Fruit fly (Drosophila melanogaster): ENCODE data around the gene RnrL.

Gene RnrL

DNA sequence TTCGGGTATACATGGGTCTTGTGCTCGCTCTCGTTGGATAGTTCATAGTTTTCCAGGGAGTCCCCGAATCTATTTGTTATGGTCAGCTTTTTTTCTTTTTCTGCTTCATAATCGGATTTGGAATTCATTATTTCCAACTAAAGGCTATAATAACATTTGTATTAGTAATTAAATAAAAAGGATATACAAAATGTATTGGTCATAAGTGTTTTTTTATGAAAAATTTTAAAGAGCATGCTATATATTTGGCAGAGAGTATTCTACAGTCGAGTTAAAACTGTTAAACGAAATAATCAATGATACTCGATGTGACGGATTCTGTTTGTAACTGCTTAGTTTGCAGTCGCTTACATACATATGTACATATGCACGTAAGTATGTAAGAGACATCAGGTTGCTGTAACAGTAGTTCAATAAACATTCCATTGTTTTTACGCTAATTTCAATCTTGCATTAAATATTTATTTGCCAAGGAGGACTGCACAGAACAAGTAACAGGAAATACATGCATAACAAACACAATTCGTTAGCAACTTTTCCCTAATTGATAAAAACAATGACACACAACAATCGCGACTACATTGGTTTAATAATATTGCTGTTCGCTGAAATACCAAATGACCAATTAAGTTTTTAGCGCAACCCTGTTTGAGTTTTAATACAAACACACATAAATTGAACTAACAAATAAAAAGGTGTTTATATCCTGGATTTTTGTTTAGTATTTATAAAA, 28.5 kb downstream of the RnrL start (continued):
- TF ChIP-seq CG10669 (GFP tag; optimal IDR thresholded peaks at IDR 0.05): no peak
- TF ChIP-seq fkh (GFP tag; optimal IDR thresholded peaks at IDR 0.05): no peak
- no peak for TF ChIP-seq Eip93F (GFP tag; optimal IDR thresholded peaks at IDR 0.05)
- TF ChIP-seq acj6 (GFP tag; optimal IDR thresholded peaks at IDR 0.05): peak; percentile 22
- TF ChIP-seq CG8319 (GFP tag; optimal IDR thresholded peaks at IDR 0.05): no peak
- no peak for TF ChIP-seq eg (GFP tag; IDR thresholded peaks at IDR 0.05)
- no peak for TF ChIP-seq CG11902 (GFP tag; optimal IDR thresholded peaks at IDR 0.05)
- peak; percentile 39 for TF ChIP-seq Hr4 (GFP tag; optimal IDR thresholded peaks at IDR 0.05)
- peak; percentile 19 for TF ChIP-seq esn (GFP tag; optimal IDR thresholded peaks at IDR 0.05)
- peak; percentile 16 for TF ChIP-seq Ets96B (tag; optimal IDR thresholded peaks at IDR 0.05)
- TF ChIP-seq CG31627 (GFP tag; optimal IDR thresholded peaks at IDR 0.05): no peak
- TF ChIP-seq Ets21C (GFP tag; optimal IDR thresholded peaks at IDR 0.05): no peak
- TF ChIP-seq topi (GFP tag; optimal IDR thresholded peaks at IDR 0.05): peak; percentile 15
- no peak for TF ChIP-seq Hr38 (GFP tag; optimal IDR thresholded peaks at IDR 0.05)
- TF ChIP-seq CG8632 (GFP tag; optimal IDR thresholded peaks at IDR 0.05): no peak
- TF ChIP-seq fd85E (GFP tag; optimal IDR thresholded peaks at IDR 0.05): no peak
- TF ChIP-seq Gug (GFP tag; IDR thresholded peaks at IDR 0.05): no peak

DNA sequence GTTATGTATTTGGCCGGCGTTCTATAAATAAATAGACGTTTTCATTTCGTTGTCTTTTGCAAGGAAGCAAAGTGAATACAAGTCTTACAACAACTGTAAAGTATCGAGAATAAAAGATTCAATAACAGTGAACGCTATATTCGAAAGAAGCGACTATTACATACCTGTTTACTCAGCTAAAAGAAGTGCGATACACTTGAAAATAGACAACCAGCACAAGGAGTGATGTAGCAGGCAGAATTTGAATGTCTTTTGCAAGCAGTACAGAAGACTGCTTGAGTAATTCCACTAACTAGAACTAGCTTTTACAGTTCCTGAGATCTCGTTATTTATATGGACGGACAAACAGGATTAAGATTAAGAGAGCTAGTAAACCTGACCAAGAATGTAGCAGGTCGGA, 29.4 kb downstream of the RnrL start:
- TF ChIP-seq vri (GFP tag; optimal IDR thresholded peaks at IDR 0.05): no peak
- no peak for TF ChIP-seq CG34406 (GFP tag; optimal IDR thresholded peaks at IDR 0.05)
- peak; percentile 91 for TF ChIP-seq fkh (GFP tag; optimal IDR thresholded peaks at IDR 0.05)
- TF ChIP-seq CG3919 (GFP tag; optimal IDR thresholded peaks at IDR 0.05): no peak

dm6 chr2L:10294798-10295669, 32.7 kb downstream of the RnrL start, which contains the start of gene Hand:
Gene Hand, minus strand, starts transcription at chr2L:10295385.
- TF ChIP-seq Eip78C (GFP tag) (peak; percentile 26), CG3032 (tag; optimal IDR thresholded peaks at IDR 0.05) (no peak)

DNA sequence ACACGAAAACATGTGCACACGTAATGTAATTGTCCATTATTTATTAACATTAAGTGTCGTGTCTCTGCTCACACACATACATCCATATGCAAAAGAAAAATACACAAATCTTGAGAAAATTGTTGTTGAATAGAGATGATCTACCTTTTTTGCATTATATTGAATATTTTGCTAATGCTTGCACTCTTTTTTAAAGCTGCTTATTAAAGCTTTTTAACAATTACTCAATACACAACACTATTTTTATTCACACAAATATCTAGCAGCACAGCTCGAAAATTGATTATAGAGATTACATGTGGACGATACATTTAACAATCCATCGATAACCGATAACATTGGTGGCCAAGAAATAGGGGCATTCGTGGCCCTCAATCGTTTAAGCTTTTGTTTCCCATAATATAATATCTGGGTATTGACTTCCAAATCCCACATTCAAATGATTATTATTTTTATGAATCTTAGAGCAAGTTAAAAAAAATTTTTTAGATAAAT, 35.6 kb downstream of the RnrL start, which contains the start of gene Ufd4:
Ufd4 (minus strand) TSS at position 300 of the 495 bp plus-strand sequence.
- TF ChIP-seq CG6276 (GFP tag; optimal IDR thresholded peaks at IDR 0.05) (no peak), cyc (GFP tag; optimal IDR thresholded peaks at IDR 0.05) (no peak), CG31627 (GFP tag; optimal IDR thresholded peaks at IDR 0.05) (peak; percentile 63), Lpt (GFP tag; optimal IDR thresholded peaks at IDR 0.05) (no peak), Gug (GFP tag; IDR thresholded peaks at IDR 0.05) (no peak), CG4318 (GFP tag; optimal IDR thresholded peaks at IDR 0.05) (no peak), CG11762 (GFP tag; optimal IDR thresholded peaks at IDR 0.05; ENCODE audit: insufficient read depth) (no peak), CG6163 (GFP tag; IDR thresholded peaks at IDR 0.05) (no peak), CG15336 (GFP tag; IDR thresholded peaks at IDR 0.05) (peak; percentile 68; the same call in 1 of the 2 replicates), Smox (GFP tag; optimal IDR thresholded peaks at IDR 0.05) (no peak), CG7368 (GFP tag; optimal IDR thresholded peaks at IDR 0.05) (no peak), CG3919 (GFP tag; optimal IDR thresholded peaks at IDR 0.05) (no peak), CG16779 (tag; optimal IDR thresholded peaks at IDR 0.05) (no peak), vri (GFP tag; optimal IDR thresholded peaks at IDR 0.05) (no peak), Eip78C (GFP tag) (no peak), fd85E (GFP tag; optimal IDR thresholded peaks at IDR 0.05) (peak; percentile 7), dac (GFP tag; optimal IDR thresholded peaks at IDR 0.05) (no peak), Hr4 (GFP tag; optimal IDR thresholded peaks at IDR 0.05) (no peak), dsx (GFP tag; optimal IDR thresholded peaks at IDR 0.05; ENCODE audit: poor library complexity, severe bottlenecking) (no peak), Sox102F (GFP tag; optimal IDR thresholded peaks at IDR 0.05) (no peak), OdsH (GFP tag; optimal IDR thresholded peaks at IDR 0.05) (no peak), CG11294 (GFP tag; IDR thresholded peaks at IDR 0.05) (no peak; the same call in 1 of the 2 replicates), Sox15 (GFP tag; optimal IDR thresholded peaks at IDR 0.05) (no peak), CG11902 (GFP tag; optimal IDR thresholded peaks at IDR 0.05) (peak; percentile 11), CG32006 (GFP tag; optimal IDR thresholded peaks at IDR 0.05) (no peak), CG6792 (GFP tag; optimal IDR thresholded peaks at IDR 0.05) (peak; percentile 29), esn (GFP tag; optimal IDR thresholded peaks at IDR 0.05) (peak; percentile 70), CG10669 (GFP tag; optimal IDR thresholded peaks at IDR 0.05) (no peak), acj6 (GFP tag; optimal IDR thresholded peaks at IDR 0.05) (no peak), Sox14 (GFP tag; optimal IDR thresholded peaks at IDR 0.05) (no peak), CG3032 (tag; optimal IDR thresholded peaks at IDR 0.05) (peak; percentile 67), CG8632 (GFP tag; optimal IDR thresholded peaks at IDR 0.05) (no peak)
